Fruit fly (Drosophila melanogaster) whole organism, embryonic: Measurements from ENCODE around the gene Hr83.
A peak's percentile ranks its signal among the peaks of the same experiment; 100 is the strongest.

Experiments
- Atf3 ChIP-seq: fragments of 200-800 bp; sonication (Bioruptor generic); optimal IDR thresholded peaks from 3 replicates; lab custom pipeline; 2016; ENCODE audit warnings: missing biosample characterization, missing genetic modification characterization
- BEAF-32 ChIP-seq: fragments of 200-800 bp; sonication (Bioruptor generic); optimal IDR thresholded peaks from 3 replicates; lab custom pipeline; 2017; ENCODE audit warnings: missing biosample characterization, missing genetic modification characterization, mild to moderate bottlenecking, moderate library complexity, missing genetic modification reagents
- CG10321 ChIP-seq: fragments of 200-800 bp; sonication (Bioruptor generic); IDR thresholded peaks from 2 replicates; pipeline ENCODE4 v1.3.6; 2022; ENCODE audit warnings: missing biosample characterization, missing genetic modification characterization
- CG10366 ChIP-seq: fragments of 200-800 bp; sonication (Bioruptor generic); IDR thresholded peaks from 2 replicates; pipeline ENCODE4 v1.3.6; 2022; ENCODE audit warnings: missing biosample characterization, missing genetic modification characterization
- CG10979 ChIP-seq: fragments of 200-800 bp; sonication (Bioruptor generic); optimal IDR thresholded peaks from 2 replicates; lab custom pipeline; 2018; ENCODE audit warnings: missing biosample characterization, mild to moderate bottlenecking, missing genetic modification characterization, moderate library complexity
- CG11247 ChIP-seq: fragments of 200-800 bp; sonication (Bioruptor generic); IDR thresholded peaks from 2 replicates; pipeline ENCODE4 v1.3.6; 2022; ENCODE audit warnings: missing biosample characterization, missing genetic modification characterization
- CG12299 ChIP-seq: fragments of 200-800 bp; sonication (Bioruptor generic); optimal IDR thresholded peaks from 2 replicates; lab custom pipeline; 2018; ENCODE audit warnings: missing biosample characterization, mild to moderate bottlenecking, missing genetic modification characterization
- CG15601 ChIP-seq: fragments of 200-800 bp; sonication (Bioruptor generic); optimal IDR thresholded peaks from 3 replicates; lab custom pipeline; 2019; ENCODE audit warnings: missing biosample characterization, mild to moderate bottlenecking, missing genetic modification characterization, moderate library complexity
- CG16813 ChIP-seq: fragments of 200-800 bp; sonication (Bioruptor generic); IDR thresholded peaks from 3 replicates; pipeline ENCODE4 v1.3.6; 2022; ENCODE audit warnings: missing biosample characterization, missing genetic modification characterization; ENCODE audit not compliant: partially characterized antibody
- CG3163 ChIP-seq: fragments of 200-800 bp; sonication (Bioruptor generic); optimal IDR thresholded peaks from 3 replicates; lab custom pipeline; 2016; ENCODE audit warnings: missing biosample characterization, missing genetic modification characterization
- CG32532 ChIP-seq: fragments of 200-800 bp; sonication (Bioruptor generic); IDR thresholded peaks from 2 replicates; pipeline ENCODE4 v1.3.6; 2022; ENCODE audit warnings: missing biosample characterization, missing genetic modification characterization
- CG4360 ChIP-seq: fragments of 200-800 bp; sonication (Bioruptor generic); IDR thresholded peaks from 2 replicates; pipeline ENCODE4 v1.3.6; 2022; ENCODE audit warnings: missing biosample characterization, missing genetic modification characterization
- CG6254 ChIP-seq: fragments of 200-800 bp; sonication (Bioruptor generic); optimal IDR thresholded peaks from 3 replicates; lab custom pipeline; 2017; ENCODE audit warnings: mild to moderate bottlenecking, missing biosample characterization, missing genetic modification reagents, missing genetic modification characterization
- CG7357 ChIP-seq: fragments of 200-800 bp; sonication (Bioruptor generic); IDR thresholded peaks from 3 replicates; pipeline ENCODE4 v1.3.6; 2022; ENCODE audit warnings: missing biosample characterization, missing genetic modification characterization
- CG8089 ChIP-seq: fragments of 200-800 bp; sonication (Bioruptor generic); optimal IDR thresholded peaks from 3 replicates; lab custom pipeline; 2016; ENCODE audit warnings: missing biosample characterization, missing genetic modification characterization
- CG8478 ChIP-seq: fragments of >200 bp; optimal IDR thresholded peaks from 2 replicates; lab custom pipeline; 2018
- CG8924 ChIP-seq: fragments of 200-800 bp; optimal IDR thresholded peaks from 3 replicates; lab custom pipeline; 2019; ENCODE audit warnings: missing biosample characterization, mild to moderate bottlenecking, missing genetic modification characterization, moderate library complexity
- CG9932 ChIP-seq: fragments of 200-800 bp; sonication (Bioruptor generic); IDR thresholded peaks from 2 replicates; pipeline ENCODE4 v1.3.6; 2022; ENCODE audit warnings: missing biosample characterization, missing genetic modification characterization
- Dbx ChIP-seq: fragments of 200-800 bp; sonication (Bioruptor generic); IDR thresholded peaks from 3 replicates; pipeline ENCODE4 v1.3.6; 2022; ENCODE audit warnings: missing biosample characterization, missing genetic modification characterization
- E2f1 ChIP-seq: fragments of 200-800 bp; sonication (Bioruptor generic); IDR thresholded peaks from 2 replicates; pipeline ENCODE4 v1.3.6; 2022; ENCODE audit warnings: missing biosample characterization, missing genetic modification characterization
- E2f2 ChIP-seq: fragments of 200-800 bp; sonication (Bioruptor generic); IDR thresholded peaks from 2 replicates; pipeline ENCODE4 v1.3.6; 2022; ENCODE audit warnings: missing biosample characterization, missing genetic modification characterization
- Eip74EF ChIP-seq, 2 experiments: fragments of 200-800 bp in 1 of 2; fragments of >200 bp in 1 of 2; sonication (Bioruptor generic) in 1 of 2; optimal IDR thresholded peaks; 2 replicates each; lab custom pipeline; 2017 to 2019; ENCODE audit warnings: missing biosample characterization in 2 of 2, missing genetic modification characterization in 2 of 2, mild to moderate bottlenecking in 1 of 2, moderate library complexity in 1 of 2
- HLH54F ChIP-seq: fragments of 200-800 bp; sonication (Bioruptor generic); optimal IDR thresholded peaks from 3 replicates; lab custom pipeline; 2016; ENCODE audit warnings: missing biosample characterization, missing genetic modification characterization
- Lpt ChIP-seq: fragments of >200 bp; optimal IDR thresholded peaks from 2 replicates; lab custom pipeline; 2018; ENCODE audit warnings: missing biosample characterization, missing genetic modification characterization
- MBD-R2 ChIP-seq: fragments of 200-800 bp; sonication (Bioruptor generic); IDR thresholded peaks from 2 replicates; pipeline ENCODE4 v1.3.6; 2022; ENCODE audit warnings: missing biosample characterization, missing genetic modification characterization
- MESR4 ChIP-seq: fragments of 200-800 bp; sonication (Bioruptor generic); optimal IDR thresholded peaks from 2 replicates; lab custom pipeline; 2018; ENCODE audit warnings: missing biosample characterization, mild to moderate bottlenecking, missing genetic modification characterization, moderate library complexity
- Med ChIP-seq: fragments of 200-800 bp; sonication (Bioruptor generic); peaks from one replicate; lab custom pipeline; 2016; ENCODE audit warnings: missing biosample characterization, missing genetic modification characterization, mild to moderate bottlenecking, inconsistent platforms, moderate library complexity
- Mrtf ChIP-seq: fragments of 200-800 bp; sonication (Bioruptor generic); IDR thresholded peaks from 3 replicates; pipeline ENCODE4 v1.3.6; 2022; ENCODE audit warnings: missing biosample characterization, missing genetic modification characterization
- Ptx1 ChIP-seq: fragments of 200-800 bp; sonication (Bioruptor generic); IDR thresholded peaks from 2 replicates; pipeline ENCODE4 v1.3.6; 2022; ENCODE audit warnings: missing biosample characterization, missing genetic modification characterization
- Scr ChIP-seq: fragments of 200-800 bp; sonication (Bioruptor generic); IDR thresholded peaks from 2 replicates; pipeline ENCODE4 v1.3.6; 2022; ENCODE audit warnings: missing biosample characterization, missing genetic modification characterization; ENCODE audit not compliant: partially characterized antibody
- Tbp ChIP-seq: fragments of >200 bp; optimal IDR thresholded peaks from 2 replicates; lab custom pipeline; 2018; ENCODE audit warnings: missing biosample characterization, missing genetic modification characterization
- Usf ChIP-seq: fragments of 200-800 bp; sonication (Bioruptor generic); optimal IDR thresholded peaks from 2 replicates; lab custom pipeline; 2017; ENCODE audit warnings: missing genotype, missing biosample characterization, missing genetic modification characterization
- ap ChIP-seq: fragments of 200-800 bp; sonication (Bioruptor generic); IDR thresholded peaks from 2 replicates; pipeline ENCODE4 v1.3.6; 2022; ENCODE audit warnings: missing biosample characterization, missing genetic modification characterization
- bsh ChIP-seq, 2 experiments: fragments of 200-800 bp; sonication (Bioruptor generic); optimal IDR thresholded peaks; 2 replicates each; lab custom pipeline; 2017 to 2018; ENCODE audit warnings: mild to moderate bottlenecking in 2 of 2, missing biosample characterization in 2 of 2, missing genetic modification characterization in 2 of 2, moderate library complexity in 1 of 2
- btn ChIP-seq: fragments of 200-800 bp; sonication (Bioruptor generic); optimal IDR thresholded peaks from 2 replicates; lab custom pipeline; 2016; ENCODE audit warnings: missing biosample characterization, missing genetic modification characterization
- h ChIP-seq: fragments of >200 bp; optimal IDR thresholded peaks from 2 replicates; lab custom pipeline; 2017
- insv ChIP-seq, 2 experiments: fragments of 200-800 bp; sonication (Bioruptor generic); optimal IDR thresholded peaks; 3 replicates each; lab custom pipeline; 2016 to 2018; ENCODE audit warnings: missing biosample characterization in 2 of 2, missing genetic modification characterization in 2 of 2
- klu ChIP-seq: fragments of 200-800 bp; sonication (Bioruptor generic); IDR thresholded peaks from 2 replicates; pipeline ENCODE4 v1.3.6; 2022; ENCODE audit warnings: missing biosample characterization, missing genetic modification characterization
- nerfin-1 ChIP-seq: fragments of 200-800 bp; sonication (Bioruptor generic); optimal IDR thresholded peaks from 3 replicates; lab custom pipeline; 2019; ENCODE audit warnings: missing biosample characterization, mild to moderate bottlenecking, missing genetic modification characterization, moderate library complexity
- nmo ChIP-seq: fragments of 200-800 bp; sonication (Bioruptor generic); optimal IDR thresholded peaks from 2 replicates; lab custom pipeline; 2018; ENCODE audit warnings: missing biosample characterization, mild to moderate bottlenecking, missing genetic modification characterization, moderate library complexity
- odd ChIP-seq: fragments of 200-800 bp; sonication (Bioruptor generic); optimal IDR thresholded peaks from 2 replicates; lab custom pipeline; 2017; ENCODE audit warnings: missing biosample characterization, mild to moderate bottlenecking, missing genetic modification characterization
- pb ChIP-seq: fragments of 200-800 bp; sonication (Bioruptor generic); optimal IDR thresholded peaks from 3 replicates; lab custom pipeline; 2016; ENCODE audit warnings: missing biosample characterization, missing genetic modification characterization
- pnt ChIP-seq: fragments of 200-800 bp; sonication (Bioruptor generic); optimal IDR thresholded peaks from 3 replicates; lab custom pipeline; 2016; ENCODE audit warnings: missing biosample characterization, missing genetic modification characterization
- ro ChIP-seq: fragments of 200-800 bp; sonication (Bioruptor generic); IDR thresholded peaks from 2 replicates; pipeline ENCODE4 v1.3.6; 2022; ENCODE audit warnings: missing biosample characterization, missing genetic modification characterization
- shn ChIP-seq: fragments of 200-800 bp; sonication (Bioruptor generic); optimal IDR thresholded peaks from 3 replicates; lab custom pipeline; 2016; ENCODE audit warnings: missing biosample characterization, missing genetic modification characterization
- sim ChIP-seq: fragments of 200-800 bp; sonication (Bioruptor generic); IDR thresholded peaks from 2 replicates; pipeline ENCODE4 v1.3.6; 2022; ENCODE audit warnings: missing biosample characterization, missing genetic modification characterization
- stc ChIP-seq: fragments of 200-800 bp; sonication (Bioruptor generic); IDR thresholded peaks from 2 replicates; pipeline ENCODE4 v1.3.6; 2022; ENCODE audit warnings: missing biosample characterization, missing genetic modification characterization
- tll ChIP-seq, 2 experiments: fragments of 200-800 bp in 1 of 2; fragments of >200 bp in 1 of 2; sonication (Bioruptor generic) in 1 of 2; optimal IDR thresholded peaks; 2 replicates each; lab custom pipeline; 2017 to 2019; ENCODE audit warnings: missing biosample characterization in 2 of 2, missing genetic modification characterization in 2 of 2, mild to moderate bottlenecking in 1 of 2, moderate library complexity in 1 of 2
- vfl ChIP-seq: fragments of 200-800 bp; sonication (Bioruptor generic); optimal IDR thresholded peaks from 2 replicates; lab custom pipeline; 2016; ENCODE audit warnings: missing biosample characterization, missing genetic modification characterization
- vvl ChIP-seq: fragments of 200-800 bp; sonication (Bioruptor generic); IDR thresholded peaks from 2 replicates; pipeline ENCODE4 v1.3.6; 2022; ENCODE audit warnings: missing biosample characterization, missing genetic modification characterization
- zfh2 ChIP-seq: fragments of 200-800 bp; sonication (Bioruptor generic); optimal IDR thresholded peaks from 2 replicates; lab custom pipeline; 2016; ENCODE audit warnings: missing biosample characterization, missing genetic modification characterization

Hr83 gene

DNA sequence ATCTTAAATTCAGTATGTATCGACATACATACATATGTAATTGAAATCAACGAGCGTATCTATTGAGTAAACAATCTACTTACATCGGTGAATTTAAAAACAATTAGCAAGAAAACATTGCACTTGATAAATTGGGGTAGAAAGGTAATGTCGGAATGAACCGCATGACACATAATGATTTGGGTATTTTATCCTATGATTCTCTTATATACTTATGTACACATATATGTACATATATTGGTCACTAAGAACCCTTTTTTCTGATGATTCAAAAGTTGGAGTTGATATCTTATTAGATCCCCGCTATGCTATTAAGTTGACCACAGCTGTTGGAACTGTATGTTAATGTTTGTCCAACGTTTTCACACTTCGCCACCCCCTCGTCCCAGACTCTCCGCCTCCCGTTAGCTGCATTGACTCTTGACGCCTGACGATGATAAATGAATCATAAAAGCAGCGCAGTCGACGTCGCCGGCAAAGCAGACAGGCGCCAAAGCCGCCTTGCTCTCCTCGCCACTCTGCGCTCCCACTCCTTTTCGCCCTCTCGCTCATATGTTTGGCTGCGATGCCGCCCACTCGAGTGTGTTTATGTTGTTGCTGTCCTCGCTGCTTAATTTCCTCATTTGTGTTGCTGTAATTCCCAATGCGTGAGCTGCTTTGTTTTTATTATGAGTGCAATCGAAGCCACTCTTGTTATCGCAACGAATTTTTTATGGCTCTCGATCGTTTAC, 4.0 kb downstream of the Hr83 start (continued):
- TF ChIP-seq stc (0 out of 2 replicates have a peak, but pooled peaks have one; percentile 10), vvl (0 out of 2 replicates have a peak, but pooled peaks have one; percentile 9), CG15601 (tag; lab: Kevin White, UChicago) (no peak), Eip74EF (GFP tag; optimal IDR thresholded peaks at IDR 0.05; lab: Kevin White, UChicago) (no peak), CG8089 (GFP tag; lab: Kevin White, UChicago) (no peak), E2f1 (GFP tag; lab: Robert Waterston, UW) (no peak), MBD-R2 (GFP tag; lab: Robert Waterston, UW) (no peak), CG8478 (lab: Kevin White, UChicago) (no peak), CG10321 (GFP tag; lab: Robert Waterston, UW) (no peak), shn (GFP tag; lab: Kevin White, UChicago) (no peak), klu (no peak), Scr (GFP tag; lab: Robert Waterston, UW) (no peak), CG3163 (GFP tag; lab: Kevin White, UChicago) (no peak), BEAF-32 (GFP tag; lab: Kevin White, UChicago) (no peak), odd (GFP tag; lab: Kevin White, UChicago) (peak; percentile 3), bsh (GFP tag; optimal IDR thresholded peaks at IDR 0.05; lab: Kevin White, UChicago) (peak in 1 of 2 experiments; percentile 16), nerfin-1 (tag; lab: Kevin White, UChicago) (peak; percentile 35), vfl (GFP tag; lab: Kevin White, UChicago) (no peak), btn (GFP tag; lab: Kevin White, UChicago) (no peak), h (lab: Kevin White, UChicago) (no peak), pnt (no peak), CG16813 (GFP tag; lab: Robert Waterston, UW) (no peak), ro (GFP tag; lab: Robert Waterston, UW) (no peak), MESR4 (GFP tag; lab: Kevin White, UChicago) (no peak), Mrtf (GFP tag; lab: Robert Waterston, UW) (no peak), Usf (GFP tag; lab: Kevin White, UChicago) (no peak), E2f2 (GFP tag; lab: Robert Waterston, UW) (no peak), insv (GFP tag; optimal IDR thresholded peaks at IDR 0.05; lab: Kevin White, UChicago) (no peak), CG10979 (peak; percentile 38), Dbx (GFP tag; lab: Robert Waterston, UW) (no peak), CG12299 (tag; lab: Kevin White, UChicago) (no peak), CG7357 (GFP tag; lab: Robert Waterston, UW) (no peak), CG32532 (no peak), tll (GFP tag; optimal IDR thresholded peaks at IDR 0.05; lab: Kevin White, UChicago) (no peak), Atf3 (GFP tag; lab: Kevin White, UChicago) (no peak), CG8924 (tag; lab: Kevin White, UChicago) (peak; percentile 30), HLH54F (GFP tag; lab: Kevin White, UChicago) (no peak), sim (no peak), ap (GFP tag; lab: Robert Waterston, UW) (0 out of 2 replicates have a peak, but pooled peaks have one; percentile 29), CG4360 (peak; percentile 76), Ptx1 (0 out of 2 replicates have a peak, but pooled peaks have one; percentile 12), pb (GFP tag; lab: Kevin White, UChicago) (no peak), Med (GFP tag; lab: Kevin White, UChicago) (peak; percentile 54), nmo (GFP tag; lab: Kevin White, UChicago) (peak; percentile 49), CG6254 (GFP tag; lab: Kevin White, UChicago) (no peak), Tbp (GFP tag; lab: Kevin White, UChicago) (no peak), zfh2 (no peak), CG11247 (GFP tag; lab: Robert Waterston, UW) (no peak), CG10366 (GFP tag; lab: Robert Waterston, UW) (no peak), CG9932 (GFP tag; lab: Robert Waterston, UW) (no peak), Lpt (GFP tag; lab: Kevin White, UChicago) (no peak)
